Fruit fly (Drosophila melanogaster): Measurements from ENCODE around the gene CG10958.

Gene CG10958

dm6 chrX:8091017-8091620, 41.0 kb upstream of the CG10958 start (continued):
- TF ChIP-seq Dp (GFP tag; optimal IDR thresholded peaks at IDR 0.05) (peak; percentile 12), ken (GFP tag; IDR thresholded peaks at IDR 0.05) (peak; percentile 99), Med (GFP tag) (peak; percentile 98), ash1 (GFP tag; optimal IDR thresholded peaks at IDR 0.05) (peak; percentile 76), CG10321 (GFP tag; IDR thresholded peaks at IDR 0.05) (peak; percentile 86), sob (GFP tag; IDR thresholded peaks at IDR 0.05) (peak; percentile 99), Myb (GFP tag; optimal IDR thresholded peaks at IDR 0.05) (peak; percentile 72), Aef1 (GFP tag; IDR thresholded peaks at IDR 0.05) (peak; percentile 98), CG2199 (GFP tag; IDR thresholded peaks at IDR 0.05) (peak; percentile 98), bigmax (GFP tag; optimal IDR thresholded peaks at IDR 0.05) (peak; percentile 51), dmrt99B (tag; optimal IDR thresholded peaks at IDR 0.05) (peak; percentile 97), CG18619 (GFP tag; optimal IDR thresholded peaks at IDR 0.05) (peak; percentile 96), Doc2 (GFP tag; IDR thresholded peaks at IDR 0.05) (peak; percentile 94), Usf (GFP tag; optimal IDR thresholded peaks at IDR 0.05) (peak; percentile 87), usp (GFP tag; optimal IDR thresholded peaks at IDR 0.05) (no peak), NfI (GFP tag; optimal IDR thresholded peaks at IDR 0.05) (peak; percentile 96), pum (GFP tag; optimal IDR thresholded peaks at IDR 0.05) (peak; percentile 80), Gug (GFP tag; IDR thresholded peaks at IDR 0.05) (peak; percentile 96), CG6813 (GFP tag; optimal IDR thresholded peaks at IDR 0.05) (peak; percentile 97), Taf1 (GFP tag; IDR thresholded peaks at IDR 0.05) (peak; percentile 98), trem (tag; optimal IDR thresholded peaks at IDR 0.05) (peak; percentile 89), mirr (GFP tag; optimal IDR thresholded peaks at IDR 0.05) (peak; percentile 57), Sox100B (GFP tag; optimal IDR thresholded peaks at IDR 0.05) (peak; percentile 92), CG3407 (GFP tag; optimal IDR thresholded peaks at IDR 0.05) (peak; percentile 91), CG10209 (GFP tag; optimal IDR thresholded peaks at IDR 0.05) (peak; percentile 96), CG14667 (GFP tag; IDR thresholded peaks at IDR 0.05) (peak; percentile 97), dpn (GFP tag; optimal IDR thresholded peaks at IDR 0.05) (peak; percentile 94 to 97), CG17568 (GFP tag; optimal IDR thresholded peaks at IDR 0.05) (peak; percentile 96), ap (GFP tag; IDR thresholded peaks at IDR 0.05) (peak; percentile 98), Hsf (GFP tag; optimal IDR thresholded peaks at IDR 0.05) (peak; percentile 94), crc (GFP tag; optimal IDR thresholded peaks at IDR 0.05) (peak; percentile 75), CTCF (GFP tag; optimal IDR thresholded peaks at IDR 0.05) (peak; percentile 68), CG9932 (GFP tag; IDR thresholded peaks at IDR 0.05) (peak; percentile 97), Ssrp (tag; optimal IDR thresholded peaks at IDR 0.05) (peak; percentile 93), CG12391 (tag; optimal IDR thresholded peaks at IDR 0.05) (peak; percentile 97), schlank (tag; optimal IDR thresholded peaks at IDR 0.05) (peak; percentile 93), Pdp1 (GFP tag; optimal IDR thresholded peaks at IDR 0.05) (peak; percentile 90 to 95), CG16779 (GFP tag; IDR thresholded peaks at IDR 0.05) (peak; percentile 96), Rx (GFP tag; IDR thresholded peaks at IDR 0.05) (peak; percentile 97), zen (tag; optimal IDR thresholded peaks at IDR 0.05) (peak; percentile 86), CG14710 (tag; optimal IDR thresholded peaks at IDR 0.05) (peak; percentile 87), chm (GFP tag; IDR thresholded peaks at IDR 0.05) (peak; percentile 99), D19A (tag; optimal IDR thresholded peaks at IDR 0.05) (peak; percentile 91), pfk (GFP tag; optimal IDR thresholded peaks at IDR 0.05) (no peak), fd96Cb (tag; optimal IDR thresholded peaks at IDR 0.05) (peak; percentile 95), Adf1 (GFP tag; IDR thresholded peaks at IDR 0.05) (peak; percentile 90), en (GFP tag; optimal IDR thresholded peaks at IDR 0.05) (peak; percentile 76), Hr78 (GFP tag; optimal IDR thresholded peaks at IDR 0.05) (peak in 1 of 2 experiments; percentile 75), disco-r (GFP tag; optimal IDR thresholded peaks at IDR 0.05) (peak; percentile 67), eve (GFP tag; optimal IDR thresholded peaks at IDR 0.05) (peak in 1 of 2 experiments; percentile 97), Hr39 (optimal IDR thresholded peaks at IDR 0.05) (no peak)

All from whole organism, embryonic.